Fruit fly (Drosophila melanogaster) whole organism, embryonic: Measurements from ENCODE around the gene CG11882.
A peak's percentile ranks its signal among the peaks of the same experiment; 100 is the strongest.

ENCODE experiments used
- CG10654 ChIP-seq: fragments of 200-800 bp; sonication (Bioruptor generic); optimal IDR thresholded peaks from 2 replicates; lab custom pipeline; 2016; ENCODE audit warnings: missing biosample characterization, missing genetic modification characterization
- CG11398 ChIP-seq: fragments of 200-800 bp; sonication (Bioruptor generic); optimal IDR thresholded peaks from 2 replicates; lab custom pipeline; 2016; ENCODE audit warnings: missing biosample characterization, missing genetic modification characterization
- CG11504 ChIP-seq: fragments of 200-800 bp; sonication (Bioruptor generic); optimal IDR thresholded peaks from 3 replicates; lab custom pipeline; 2019; ENCODE audit warnings: missing biosample characterization, mild to moderate bottlenecking, missing genetic modification characterization, moderate library complexity
- CG12299 ChIP-seq: fragments of 200-800 bp; sonication (Bioruptor generic); optimal IDR thresholded peaks from 2 replicates; lab custom pipeline; 2018; ENCODE audit warnings: missing biosample characterization, mild to moderate bottlenecking, missing genetic modification characterization
- CG12659 ChIP-seq: fragments of 200-800 bp; sonication (Bioruptor generic); optimal IDR thresholded peaks from 3 replicates; lab custom pipeline; 2017; ENCODE audit warnings: mild to moderate bottlenecking, missing biosample characterization, missing genetic modification reagents, missing genetic modification characterization
- CG13296 ChIP-seq: fragments of 200-800 bp; sonication (Bioruptor generic); optimal IDR thresholded peaks from 3 replicates; lab custom pipeline; 2018; ENCODE audit warnings: missing biosample characterization, mild to moderate bottlenecking, missing genetic modification characterization
- CG14014 ChIP-seq: fragments of 200-800 bp; sonication (Bioruptor generic); IDR thresholded peaks from 2 replicates; pipeline ENCODE4 v1.3.6; 2022; ENCODE audit warnings: missing biosample characterization, missing genetic modification characterization
- CG14667 ChIP-seq: fragments of 200-800 bp; sonication (Bioruptor generic); IDR thresholded peaks from 2 replicates; pipeline ENCODE4 v1.3.6; 2022; ENCODE audit warnings: missing biosample characterization, missing genetic modification characterization
- CG16779 ChIP-seq: fragments of 200-800 bp; sonication (Bioruptor generic); IDR thresholded peaks from 2 replicates; pipeline ENCODE4 v1.3.6; 2022; ENCODE audit warnings: missing biosample characterization, missing genetic modification characterization
- CG18764 ChIP-seq: fragments of 200-800 bp; sonication (Bioruptor generic); optimal IDR thresholded peaks from 3 replicates; lab custom pipeline; 2016; ENCODE audit warnings: missing biosample characterization, missing genetic modification characterization
- CG2120 ChIP-seq: fragments of 200-800 bp; sonication (Bioruptor generic); optimal IDR thresholded peaks from 3 replicates; lab custom pipeline; 2016; ENCODE audit warnings: missing biosample characterization, missing genetic modification characterization
- CG2199 ChIP-seq: fragments of 200-800 bp; sonication (Bioruptor generic); IDR thresholded peaks from 3 replicates; pipeline ENCODE4 v1.3.6; 2022; ENCODE audit warnings: missing biosample characterization, missing genetic modification characterization
- CG3995 ChIP-seq: fragments of 200-800 bp; sonication (Bioruptor generic); optimal IDR thresholded peaks from 3 replicates; lab custom pipeline; 2016; ENCODE audit warnings: missing biosample characterization, missing genetic modification characterization
- CG43689 ChIP-seq: fragments of 200-800 bp; sonication (Bioruptor generic); IDR thresholded peaks from 2 replicates; pipeline ENCODE4 v1.3.6; 2022; ENCODE audit warnings: missing biosample characterization, missing genetic modification characterization
- CG6791 ChIP-seq: fragments of 200-800 bp; sonication (Bioruptor generic); IDR thresholded peaks from 3 replicates; pipeline ENCODE4 v1.3.6; 2022; ENCODE audit warnings: missing biosample characterization, missing genetic modification characterization; ENCODE audit not compliant: partially characterized antibody
- CG6854 ChIP-seq: fragments of 200-800 bp; sonication (Bioruptor generic); optimal IDR thresholded peaks from 3 replicates; lab custom pipeline; 2017; ENCODE audit warnings: missing biosample characterization, mild to moderate bottlenecking, missing genetic modification characterization
- CG8089 ChIP-seq: fragments of 200-800 bp; sonication (Bioruptor generic); optimal IDR thresholded peaks from 3 replicates; lab custom pipeline; 2016; ENCODE audit warnings: missing biosample characterization, missing genetic modification characterization
- CG8290 ChIP-seq, 3 experiments: fragments of 200-800 bp; sonication (Bioruptor generic); optimal IDR thresholded peaks; 2 replicates each; lab custom pipeline; 2016 to 2019; ENCODE audit warnings: missing biosample characterization in 3 of 3, missing genetic modification characterization in 3 of 3, mild to moderate bottlenecking in 2 of 3, moderate library complexity in 1 of 3
- CG9727 ChIP-seq: fragments of 200-800 bp; sonication (Bioruptor generic); optimal IDR thresholded peaks from 3 replicates; lab custom pipeline; 2017; ENCODE audit warnings: missing biosample characterization, mild to moderate bottlenecking, missing genetic modification characterization
- CkIIα-i1 ChIP-seq: fragments of 200-800 bp; sonication (Bioruptor generic); IDR thresholded peaks from 2 replicates; pipeline ENCODE4 v1.3.6; 2022; ENCODE audit warnings: missing biosample characterization, missing genetic modification characterization
- D19A ChIP-seq: fragments of 200-800 bp; optimal IDR thresholded peaks from 3 replicates; lab custom pipeline; 2019; ENCODE audit warnings: missing biosample characterization, mild to moderate bottlenecking, missing genetic modification characterization, moderate library complexity
- E2f1 ChIP-seq: fragments of 200-800 bp; sonication (Bioruptor generic); IDR thresholded peaks from 2 replicates; pipeline ENCODE4 v1.3.6; 2022; ENCODE audit warnings: missing biosample characterization, missing genetic modification characterization
- Ets97D ChIP-seq: fragments of 200-800 bp; sonication (Bioruptor generic); optimal IDR thresholded peaks from 3 replicates; lab custom pipeline; 2016; ENCODE audit warnings: missing biosample characterization, missing genetic modification characterization
- MBD-R2 ChIP-seq: fragments of 200-800 bp; sonication (Bioruptor generic); IDR thresholded peaks from 2 replicates; pipeline ENCODE4 v1.3.6; 2022; ENCODE audit warnings: missing biosample characterization, missing genetic modification characterization
- Pdp1 ChIP-seq, 2 experiments: fragments of 200-800 bp; sonication (Bioruptor generic); optimal IDR thresholded peaks; 3 replicates each; lab custom pipeline; 2016; ENCODE audit warnings: missing biosample characterization in 2 of 2, missing genetic modification characterization in 2 of 2, mild to moderate bottlenecking in 1 of 2, moderate library complexity in 1 of 2
- Ptx1 ChIP-seq: fragments of 200-800 bp; sonication (Bioruptor generic); IDR thresholded peaks from 2 replicates; pipeline ENCODE4 v1.3.6; 2022; ENCODE audit warnings: missing biosample characterization, missing genetic modification characterization
- Tbp ChIP-seq: fragments of >200 bp; optimal IDR thresholded peaks from 2 replicates; lab custom pipeline; 2018; ENCODE audit warnings: missing biosample characterization, missing genetic modification characterization
- ato ChIP-seq: fragments of 200-800 bp; sonication (Bioruptor generic); IDR thresholded peaks from 2 replicates; pipeline ENCODE4 v1.3.6; 2022; ENCODE audit warnings: missing biosample characterization, missing genetic modification characterization; ENCODE audit not compliant: partially characterized antibody
- cad ChIP-seq: fragments of >200 bp; optimal IDR thresholded peaks from 2 replicates; lab custom pipeline; 2017; ENCODE audit warnings: missing biosample characterization, missing genetic modification characterization
- corto ChIP-seq: fragments of 200-800 bp; sonication (Bioruptor generic); optimal IDR thresholded peaks from 2 replicates; lab custom pipeline; 2016; ENCODE audit warnings: missing biosample characterization, mild to moderate bottlenecking, missing genetic modification characterization, moderate library complexity
- crp ChIP-seq, 2 experiments: fragments of 200-800 bp; sonication (Bioruptor generic); optimal IDR thresholded peaks; 2 replicates in 1 of 2; 3 replicates in 1 of 2; lab custom pipeline; 2017; ENCODE audit warnings: missing biosample characterization in 2 of 2, missing genetic modification characterization in 2 of 2, mild to moderate bottlenecking in 1 of 2, moderate library complexity in 1 of 2
- fd102C ChIP-seq: fragments of 200-800 bp; sonication (Bioruptor generic); optimal IDR thresholded peaks from 2 replicates; lab custom pipeline; 2018; ENCODE audit warnings: missing biosample characterization, mild to moderate bottlenecking, missing genetic modification characterization, moderate library complexity
- fd64A ChIP-seq: fragments of 200-800 bp; sonication (Bioruptor generic); optimal IDR thresholded peaks from 3 replicates; lab custom pipeline; 2018; ENCODE audit warnings: missing biosample characterization, mild to moderate bottlenecking, missing genetic modification characterization
- grau ChIP-seq: fragments of 200-800 bp; optimal IDR thresholded peaks from 3 replicates; lab custom pipeline; 2019; ENCODE audit warnings: missing biosample characterization, mild to moderate bottlenecking, missing genetic modification characterization, moderate library complexity
- gsb ChIP-seq: fragments of 200-800 bp; sonication (Bioruptor generic); IDR thresholded peaks from 2 replicates; pipeline ENCODE4 v1.3.6; 2022; ENCODE audit warnings: missing biosample characterization, missing genetic modification characterization
- gt ChIP-seq: fragments of 200-800 bp; sonication (Bioruptor generic); IDR thresholded peaks from 2 replicates; pipeline ENCODE4 v1.3.6; 2022; ENCODE audit warnings: missing biosample characterization, missing genetic modification characterization
- ham ChIP-seq: fragments of 200-800 bp; sonication (Bioruptor generic); IDR thresholded peaks from 2 replicates; pipeline ENCODE4 v1.3.6; 2022; ENCODE audit warnings: missing biosample characterization, missing genetic modification characterization
- hth ChIP-seq: fragments of >200 bp; optimal IDR thresholded peaks from 2 replicates; lab custom pipeline; 2017; ENCODE audit warnings: inconsistent platforms
- kni ChIP-seq: fragments of 200-800 bp; sonication (Bioruptor generic); optimal IDR thresholded peaks from 3 replicates; lab custom pipeline; 2017; ENCODE audit warnings: mild to moderate bottlenecking, missing biosample characterization, missing genetic modification reagents, missing genetic modification characterization
- lov ChIP-seq, 2 experiments: fragments of 200-800 bp in 1 of 2; fragments of >200 bp in 1 of 2; sonication (Bioruptor generic) in 1 of 2; IDR thresholded peaks in 1 of 2; optimal IDR thresholded peaks in 1 of 2; 2 replicates in 1 of 2; 3 replicates in 1 of 2; pipeline versions ENCODE4 v1.3.6 to Lab custom; 2017 to 2022; ENCODE audit warnings: missing biosample characterization in 1 of 2, missing genetic modification characterization in 1 of 2
- nau ChIP-seq: fragments of 200-800 bp; sonication (Bioruptor generic); optimal IDR thresholded peaks from 3 replicates; lab custom pipeline; 2017; ENCODE audit warnings: missing biosample characterization, mild to moderate bottlenecking, missing genetic modification characterization, missing genetic modification reagents
- peb ChIP-seq: fragments of 200-800 bp; sonication (Bioruptor generic); IDR thresholded peaks from 2 replicates; pipeline ENCODE4 v1.3.6; 2022; ENCODE audit warnings: missing biosample characterization, missing genetic modification characterization
- pfk ChIP-seq: fragments of 200-800 bp; sonication (Bioruptor generic); optimal IDR thresholded peaks from 2 replicates; lab custom pipeline; 2018; ENCODE audit warnings: missing biosample characterization, mild to moderate bottlenecking, missing genetic modification characterization, moderate library complexity
- phol ChIP-seq: fragments of 200-800 bp; sonication (Bioruptor generic); optimal IDR thresholded peaks from 3 replicates; lab custom pipeline; 2018; ENCODE audit warnings: missing biosample characterization, mild to moderate bottlenecking, missing genetic modification characterization, moderate library complexity
- pzg ChIP-seq: fragments of 200-800 bp; sonication (Bioruptor generic); optimal IDR thresholded peaks from 3 replicates; lab custom pipeline; 2018; ENCODE audit warnings: missing biosample characterization, mild to moderate bottlenecking, missing genetic modification characterization, moderate library complexity
- sens ChIP-seq: fragments of 200-800 bp; sonication (Bioruptor generic); peaks from one replicate; lab custom pipeline; 2016; ENCODE audit warnings: missing biosample characterization, missing genetic modification characterization
- sim ChIP-seq: fragments of 200-800 bp; sonication (Bioruptor generic); IDR thresholded peaks from 2 replicates; pipeline ENCODE4 v1.3.6; 2022; ENCODE audit warnings: missing biosample characterization, missing genetic modification characterization
- slou ChIP-seq: fragments of 200-800 bp; sonication (Bioruptor generic); optimal IDR thresholded peaks from 3 replicates; lab custom pipeline; 2016; ENCODE audit warnings: missing biosample characterization, missing genetic modification characterization
- stwl ChIP-seq: fragments of 200-800 bp; sonication (Bioruptor generic); optimal IDR thresholded peaks from 3 replicates; lab custom pipeline; 2018; ENCODE audit warnings: missing biosample characterization, mild to moderate bottlenecking, missing genetic modification characterization, moderate library complexity
- wek ChIP-seq: fragments of 200-800 bp; sonication (Bioruptor generic); optimal IDR thresholded peaks from 3 replicates; lab custom pipeline; 2018; ENCODE audit warnings: missing biosample characterization, mild to moderate bottlenecking, missing genetic modification characterization, moderate library complexity
- zfh2 ChIP-seq: fragments of 200-800 bp; sonication (Bioruptor generic); optimal IDR thresholded peaks from 2 replicates; lab custom pipeline; 2016; ENCODE audit warnings: missing biosample characterization, missing genetic modification characterization

Gene CG11882

DNA sequence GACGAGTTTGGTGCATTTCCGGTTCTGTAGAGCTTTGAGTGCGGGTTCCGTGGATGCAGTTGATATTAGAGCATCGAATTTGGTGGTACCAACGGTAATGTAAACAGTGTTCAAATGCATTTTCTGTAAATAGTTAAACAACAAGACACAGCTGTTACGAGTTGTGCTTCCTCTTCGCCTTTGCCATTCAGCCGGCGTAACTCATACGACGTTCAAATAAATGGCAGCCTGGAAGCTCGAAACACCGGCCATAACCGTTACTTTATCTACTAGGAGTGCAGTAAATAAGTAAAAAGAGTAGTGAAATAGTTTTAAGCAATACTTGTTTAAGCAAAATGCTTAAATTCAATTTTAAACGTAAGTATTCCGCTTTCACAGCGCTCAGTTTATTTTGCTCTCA lies 9.6 kb downstream of the CG11882 start, which contains the start of the genes Alg13 and superdeath:
Alg13 (minus strand) TSS at position 167 of the 400 bp plus-strand sequence.
superdeath (plus strand) TSS at position 256 of the 400 bp plus-strand sequence.
- TF ChIP-seq MBD-R2 (GFP tag; lab: Robert Waterston, UW) (peak; percentile 82), lov (optimal IDR thresholded peaks at IDR 0.05; lab: Kevin White, UChicago) (no peak), lov (GFP tag; IDR thresholded peaks at IDR 0.05; lab: Robert Waterston, UW) (no peak), ham (no peak), Pdp1 (GFP tag; optimal IDR thresholded peaks at IDR 0.05; lab: Kevin White, UChicago) (peak in 1 of 2 experiments; percentile 64), CG9727 (no peak), grau (no peak), CkIIα-i1 (GFP tag; lab: Robert Waterston, UW) (no peak), sim (no peak), CG16779 (GFP tag; lab: Robert Waterston, UW) (no peak), zfh2 (GFP tag; lab: Kevin White, UChicago) (no peak), pzg (GFP tag; lab: Kevin White, UChicago) (peak; percentile 62), Ets97D (peak; percentile 23), CG11504 (tag; lab: Kevin White, UChicago) (no peak), CG8290 (GFP tag; optimal IDR thresholded peaks at IDR 0.05; lab: Kevin White, UChicago) (no peak), CG8290 (tag; optimal IDR thresholded peaks at IDR 0.05; lab: Kevin White, UChicago) (no peak), gt (GFP tag; lab: Robert Waterston, UW) (no peak), Tbp (GFP tag; lab: Kevin White, UChicago) (no peak), CG43689 (GFP tag; lab: Robert Waterston, UW) (no peak), wek (GFP tag; lab: Kevin White, UChicago) (peak; percentile 43), kni (GFP tag; lab: Kevin White, UChicago) (no peak), cad (GFP tag; lab: Kevin White, UChicago) (no peak), CG3995 (GFP tag; lab: Kevin White, UChicago) (peak; percentile 87), nau (GFP tag; lab: Kevin White, UChicago) (no peak), CG6791 (GFP tag; lab: Robert Waterston, UW) (no peak), corto (GFP tag; lab: Kevin White, UChicago) (no peak), E2f1 (GFP tag; lab: Robert Waterston, UW) (no peak), D19A (tag; lab: Kevin White, UChicago) (no peak), CG14667 (no peak), CG18764 (GFP tag; lab: Kevin White, UChicago) (no peak), sens (GFP tag; lab: Kevin White, UChicago) (peak; percentile 39), peb (GFP tag; lab: Robert Waterston, UW) (no peak), stwl (tag; lab: Kevin White, UChicago) (peak; percentile 28), CG12299 (tag; lab: Kevin White, UChicago) (no peak), CG14014 (GFP tag; lab: Robert Waterston, UW) (no peak), CG13296 (GFP tag; lab: Kevin White, UChicago) (peak; percentile 23), CG11398 (GFP tag; lab: Kevin White, UChicago) (no peak), Ptx1 (GFP tag; lab: Robert Waterston, UW) (no peak), fd102C (no peak), phol (peak; percentile 7), pfk (GFP tag; lab: Kevin White, UChicago) (no peak), fd64A (peak; percentile 22), hth (lab: Kevin White, UChicago) (no peak), CG6854 (no peak), crp (GFP tag; optimal IDR thresholded peaks at IDR 0.05; lab: Kevin White, UChicago) (peak in 1 of 2 experiments; percentile 85), CG2120 (no peak), ato (GFP tag; lab: Robert Waterston, UW) (no peak), CG2199 (0 out of 3 replicates have a peak, but pooled peaks have one; percentile 8), slou (GFP tag; lab: Kevin White, UChicago) (no peak), gsb (GFP tag; lab: Robert Waterston, UW) (no peak), CG12659 (GFP tag; lab: Kevin White, UChicago) (peak; percentile 19), CG10654 (GFP tag; lab: Kevin White, UChicago) (no peak), CG8089 (GFP tag; lab: Kevin White, UChicago) (no peak)
